Worm (Caenorhabditis elegans): ENCODE data around the gene pals-17.

pals-17 gene

ce11 chrIII:1350745-1351144 is 40.9 kb downstream of the pals-17 start, which contains the start of gene Y82E9BL.3:
TSS of gene Y82E9BL.3 (minus strand) at chrIII:1350845.
- TF ChIP-seq ceh-18 (tag; optimal IDR thresholded peaks at IDR 0.05): no peak

ce11 chrIII:1349313-1349712 is 42.3 kb downstream of the pals-17 start, which contains the start of gene fbxa-25:
TSS of gene fbxa-25 (minus strand) at chrIII:1349450.
- TF ChIP-seq pag-3 (tag; optimal IDR thresholded peaks at IDR 0.05; ENCODE audit: borderline replicate concordance) (no peak), sox-2 (GFP tag; IDR thresholded peaks at IDR 0.05) (no peak), sox-4 (tag; optimal IDR thresholded peaks at IDR 0.05) (no peak), ceh-6 (GFP tag; optimal IDR thresholded peaks at IDR 0.05) (no peak), sdc-2 (tag; optimal IDR thresholded peaks at IDR 0.05) (no peak), fkh-10 (GFP tag; optimal IDR thresholded peaks at IDR 0.05) (no peak), unc-55 (GFP tag; optimal IDR thresholded peaks at IDR 0.05) (no peak), hlh-15 (tag; optimal IDR thresholded peaks at IDR 0.05) (no peak), ceh-2 (tag; optimal IDR thresholded peaks at IDR 0.05) (no peak), unc-3 (GFP tag; conservative IDR thresholded peaks at IDR 0.05) (no peak), unc-3 (tag; optimal IDR thresholded peaks at IDR 0.05) (no peak), ceh-9 (tag; optimal IDR thresholded peaks at IDR 0.05) (no peak), mec-3 (tag; optimal IDR thresholded peaks at IDR 0.05; ENCODE audit: borderline replicate concordance) (no peak), hlh-13 (GFP tag; optimal IDR thresholded peaks at IDR 0.05) (no peak), lin-11 (tag; optimal IDR thresholded peaks at IDR 0.05) (no peak), tbx-2 (tag; optimal IDR thresholded peaks at IDR 0.05) (no peak), nhr-232 (tag; optimal IDR thresholded peaks at IDR 0.05) (no peak)

ce11 chrIII:1347539-1347938 is 44.1 kb downstream of the pals-17 start, which contains the start of gene Y82E9BL.5:
TSS of gene Y82E9BL.5 (minus strand) at chrIII:1347639.
- TF ChIP-seq npax-4 (tag; optimal IDR thresholded peaks at IDR 0.05): no peak
- no peak for TF ChIP-seq gmeb-2 (tag; optimal IDR thresholded peaks at IDR 0.05)
- no peak for TF ChIP-seq C08G9.2 (tag; optimal IDR thresholded peaks at IDR 0.05)
- no peak for TF ChIP-seq ceh-48 (tag; optimal IDR thresholded peaks at IDR 0.05)
- TF ChIP-seq ref-2 (tag; optimal IDR thresholded peaks at IDR 0.05): no peak
- no peak for TF ChIP-seq sdc-2 (tag; optimal IDR thresholded peaks at IDR 0.05)
- TF ChIP-seq pag-3 (tag; optimal IDR thresholded peaks at IDR 0.05; ENCODE audit: borderline replicate concordance): no peak

ce11 chrIII:1347003-1347402 is 44.6 kb downstream of the pals-17 start:
- TF ChIP-seq pha-4 (tag; optimal IDR thresholded peaks at IDR 0.05) (no peak), pat-9 (tag; optimal IDR thresholded peaks at IDR 0.05) (no peak), pqm-1 (tag; optimal IDR thresholded peaks at IDR 0.05) (no peak), ztf-16 (tag; optimal IDR thresholded peaks at IDR 0.05) (no peak)

ce11 chrIII:1345694-1346093 is 46.0 kb downstream of the pals-17 start, which contains the start of gene Y82E9BL.6:
TSS of gene Y82E9BL.6 (minus strand) at chrIII:1345794.
- no peak for TF ChIP-seq syd-9 (tag; optimal IDR thresholded peaks at IDR 0.05)
- TF ChIP-seq pax-1 (tag; optimal IDR thresholded peaks at IDR 0.05): no peak
- no peak for TF ChIP-seq dve-1 (tag; optimal IDR thresholded peaks at IDR 0.05)
- TF ChIP-seq hlh-15 (tag; optimal IDR thresholded peaks at IDR 0.05): no peak
- TF ChIP-seq ceh-30 (tag; optimal IDR thresholded peaks at IDR 0.05): no peak
- no peak for TF ChIP-seq unc-3 (GFP tag; conservative IDR thresholded peaks at IDR 0.05)
- no peak for TF ChIP-seq unc-3 (tag; optimal IDR thresholded peaks at IDR 0.05)
- TF ChIP-seq elt-4 (tag; optimal IDR thresholded peaks at IDR 0.05): no peak
- no peak for TF ChIP-seq C08G9.2 (tag; optimal IDR thresholded peaks at IDR 0.05)
- TF ChIP-seq K02D7.2 (tag; optimal IDR thresholded peaks at IDR 0.05): no peak
- no peak for TF ChIP-seq mec-3 (tag; optimal IDR thresholded peaks at IDR 0.05; ENCODE audit: borderline replicate concordance)

ce11 chrIII:1342919-1343419 is 48.7 kb downstream of the pals-17 start, which contains the start of gene fbxa-27:
TSS of gene fbxa-27 (plus strand) at chrIII:1342969.
- TF ChIP-seq ets-4 (tag; optimal IDR thresholded peaks at IDR 0.05): no peak
- TF ChIP-seq ceh-48 (tag; optimal IDR thresholded peaks at IDR 0.05): no peak
- TF ChIP-seq sox-4 (tag; optimal IDR thresholded peaks at IDR 0.05): no peak

All from whole organism, late embryonic.